Fruit fly (Drosophila melanogaster): ENCODE results near the gene CG15211.

CG15211 gene

DNA sequence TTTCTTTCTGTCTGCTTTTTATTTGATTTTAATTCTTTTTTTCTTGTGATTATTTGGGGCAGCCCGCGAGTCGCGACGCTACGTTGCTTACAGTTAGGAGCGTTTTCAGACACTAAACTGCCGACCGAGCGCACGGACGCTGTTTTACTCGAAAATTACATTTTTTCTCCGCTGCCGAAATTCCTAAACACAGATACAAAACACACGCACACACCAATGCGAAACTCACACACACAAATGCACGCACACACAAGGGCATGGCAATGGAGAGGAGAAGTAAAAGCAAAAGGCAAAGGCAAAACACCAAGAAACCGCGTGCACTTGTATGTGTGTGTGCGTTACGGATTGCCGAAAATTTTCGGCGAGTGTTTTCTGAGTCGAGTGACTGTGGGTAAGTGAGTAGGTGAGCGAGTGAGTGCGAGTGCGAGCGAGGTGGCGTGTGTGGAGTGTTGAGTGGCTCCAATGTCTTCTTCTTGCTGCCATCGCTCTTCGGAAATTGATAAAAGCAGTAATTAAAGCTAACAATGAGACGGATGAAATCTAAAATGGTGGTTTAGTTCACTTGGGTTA, 43.3 kb downstream of the CG15211 start (continued):
- no peak for TF ChIP-seq Taf1 (GFP tag; IDR thresholded peaks at IDR 0.05)
- peak in 1 of 2 experiments; percentile 70 for TF ChIP-seq tll (GFP tag; optimal IDR thresholded peaks at IDR 0.05)
- no peak for TF ChIP-seq HLHmδ (GFP tag; optimal IDR thresholded peaks at IDR 0.05)
- TF ChIP-seq jing (GFP tag; optimal IDR thresholded peaks at IDR 0.05) = no peak
- no peak for TF ChIP-seq CG11504 (tag; optimal IDR thresholded peaks at IDR 0.05)
- 0 out of 2 replicates have a peak, but pooled peaks have one; percentile 13 for TF ChIP-seq CG8765 (GFP tag; IDR thresholded peaks at IDR 0.05)
- TF ChIP-seq CG34422 (GFP tag; IDR thresholded peaks at IDR 0.05) = no peak
- TF ChIP-seq br (optimal IDR thresholded peaks at IDR 0.05) = no peak
- no peak for TF ChIP-seq CG7357 (GFP tag; IDR thresholded peaks at IDR 0.05)
- TF ChIP-seq ara (GFP tag; IDR thresholded peaks at IDR 0.05) = no peak
- TF ChIP-seq MBD-R2 (GFP tag; IDR thresholded peaks at IDR 0.05) = no peak
- peak; percentile 70 for TF ChIP-seq sens (GFP tag)
- TF ChIP-seq Scr (GFP tag; IDR thresholded peaks at IDR 0.05; ENCODE audit: partially characterized antibody) = peak; percentile 28; the same call in 1 of the 2 replicates
- no peak; the same call in 2 of the 3 replicates for TF ChIP-seq row (GFP tag; IDR thresholded peaks at IDR 0.05)
- TF ChIP-seq Aef1 (GFP tag; IDR thresholded peaks at IDR 0.05) = no peak
- TF ChIP-seq gfzf (GFP tag; optimal IDR thresholded peaks at IDR 0.05) = no peak
- TF ChIP-seq Pdp1 (GFP tag; optimal IDR thresholded peaks at IDR 0.05) = peak in 1 of 2 experiments; percentile 65
- no peak for TF ChIP-seq Atf6 (GFP tag; IDR thresholded peaks at IDR 0.05)
- TF ChIP-seq CoRest (tag; optimal IDR thresholded peaks at IDR 0.05) = no peak
- TF ChIP-seq CG17385 (GFP tag; optimal IDR thresholded peaks at IDR 0.05) = peak; percentile 85
- TF ChIP-seq gce (GFP tag; IDR thresholded peaks at IDR 0.05) = 0 out of 3 replicates have a peak, but pooled peaks have one; percentile 6
- no peak for TF ChIP-seq fru (optimal IDR thresholded peaks at IDR 0.05)
- TF ChIP-seq Abd-B (GFP tag; optimal IDR thresholded peaks at IDR 0.05) = no peak
- TF ChIP-seq Adf1 (GFP tag; IDR thresholded peaks at IDR 0.05) = peak; percentile 89
- no peak for TF ChIP-seq CG12236 (GFP tag; optimal IDR thresholded peaks at IDR 0.05)
- TF ChIP-seq Eip74EF (GFP tag; optimal IDR thresholded peaks at IDR 0.05) = no peak
- no peak for TF ChIP-seq pb (GFP tag; optimal IDR thresholded peaks at IDR 0.05)
- TF ChIP-seq CG4328 (GFP tag; optimal IDR thresholded peaks at IDR 0.05) = no peak
- TF ChIP-seq ttk (GFP tag; IDR thresholded peaks at IDR 0.05) = no peak
- TF ChIP-seq amos (GFP tag; IDR thresholded peaks at IDR 0.05; ENCODE audit: partially characterized antibody) = peak; percentile 52; the same call in 1 of the 2 replicates
- TF ChIP-seq Ets65A (GFP tag) = no peak
- TF ChIP-seq kah (GFP tag; optimal IDR thresholded peaks at IDR 0.05) = peak; percentile 15
- 0 out of 3 replicates have a peak, but pooled peaks have one; percentile 46 for TF ChIP-seq CG6175 (GFP tag; IDR thresholded peaks at IDR 0.05)
- TF ChIP-seq Dad (GFP tag; optimal IDR thresholded peaks at IDR 0.05) = no peak
- no peak for TF ChIP-seq CG1603 (tag; optimal IDR thresholded peaks at IDR 0.05)
- peak; percentile 82 for TF ChIP-seq zf30C (GFP tag; optimal IDR thresholded peaks at IDR 0.05)
- TF ChIP-seq ind (GFP tag; optimal IDR thresholded peaks at IDR 0.05) = no peak
- no peak for TF ChIP-seq CG2129 (GFP tag; IDR thresholded peaks at IDR 0.05; ENCODE audit: partially characterized antibody)
- TF ChIP-seq CG9437 (GFP tag; optimal IDR thresholded peaks at IDR 0.05) = peak; percentile 1
- no peak for TF ChIP-seq shn (GFP tag; optimal IDR thresholded peaks at IDR 0.05)
- TF ChIP-seq CG32532 (GFP tag; IDR thresholded peaks at IDR 0.05) = no peak
- peak; percentile 50 for TF ChIP-seq CG7987 (GFP tag; optimal IDR thresholded peaks at IDR 0.05)
- TF ChIP-seq CG12155 (GFP tag; optimal IDR thresholded peaks at IDR 0.05) = peak; percentile 7
- TF ChIP-seq CG7928 (GFP tag; optimal IDR thresholded peaks at IDR 0.05) = no peak
- peak; percentile 32; the same call in 1 of the 2 replicates for TF ChIP-seq ato (GFP tag; IDR thresholded peaks at IDR 0.05; ENCODE audit: partially characterized antibody)
- no peak for TF ChIP-seq CG8924 (tag; optimal IDR thresholded peaks at IDR 0.05)
- no peak for TF ChIP-seq CG13123 (GFP tag; optimal IDR thresholded peaks at IDR 0.05)
- no peak for TF ChIP-seq BtbVII (GFP tag; optimal IDR thresholded peaks at IDR 0.05)
- TF ChIP-seq CG5180 (GFP tag; optimal IDR thresholded peaks at IDR 0.05) = no peak
- no peak for TF ChIP-seq CG5245 (GFP tag; optimal IDR thresholded peaks at IDR 0.05)
- TF ChIP-seq Gsc (GFP tag; IDR thresholded peaks at IDR 0.05) = no peak
